Fruit fly (Drosophila melanogaster) whole organism, embryonic: Measurements from ENCODE around the gene DhpD.

Source experiments
- Aef1 ChIP-seq: fragments of 200-800 bp; sonication (Bioruptor generic); IDR thresholded peaks from 3 replicates; pipeline ENCODE4 v1.3.6; 2022; ENCODE audit warnings: missing biosample characterization, missing genetic modification characterization
- Asciz ChIP-seq: fragments of 200-800 bp; sonication (Bioruptor generic); optimal IDR thresholded peaks from 2 replicates; lab custom pipeline; 2017; ENCODE audit warnings: missing biosample characterization, mild to moderate bottlenecking, missing genetic modification characterization, missing genetic modification reagents
- BEAF-32 ChIP-seq: fragments of 200-800 bp; sonication (Bioruptor generic); optimal IDR thresholded peaks from 3 replicates; lab custom pipeline; 2017; ENCODE audit warnings: missing biosample characterization, missing genetic modification characterization, mild to moderate bottlenecking, moderate library complexity, missing genetic modification reagents
- CG10147 ChIP-seq: fragments of 200-800 bp; sonication (Bioruptor generic); optimal IDR thresholded peaks from 2 replicates; lab custom pipeline; 2019; ENCODE audit warnings: missing biosample characterization, mild to moderate bottlenecking, missing genetic modification characterization, moderate library complexity
- CG11085 ChIP-seq: fragments of 200-800 bp; sonication (Bioruptor generic); IDR thresholded peaks from 2 replicates; pipeline ENCODE4 v1.3.6; 2022; ENCODE audit warnings: missing biosample characterization, missing genetic modification characterization
- CG12071 ChIP-seq: fragments of 200-800 bp; sonication (Bioruptor generic); optimal IDR thresholded peaks from 3 replicates; lab custom pipeline; 2018; ENCODE audit warnings: missing biosample characterization, mild to moderate bottlenecking, missing genetic modification characterization
- CG12236 ChIP-seq: fragments of 200-800 bp; sonication (Bioruptor generic); optimal IDR thresholded peaks from 2 replicates; lab custom pipeline; 2016; ENCODE audit warnings: missing biosample characterization, missing genetic modification characterization
- CG12769 ChIP-seq: fragments of 200-800 bp; sonication (Bioruptor generic); optimal IDR thresholded peaks from 2 replicates; lab custom pipeline; 2019; ENCODE audit warnings: missing biosample characterization, mild to moderate bottlenecking, missing genetic modification characterization, moderate library complexity
- CG13624 ChIP-seq: fragments of 200-800 bp; sonication (Bioruptor generic); optimal IDR thresholded peaks from 2 replicates; lab custom pipeline; 2016; ENCODE audit warnings: missing biosample characterization, missing genetic modification characterization
- CG14667 ChIP-seq: fragments of 200-800 bp; sonication (Bioruptor generic); IDR thresholded peaks from 2 replicates; pipeline ENCODE4 v1.3.6; 2022; ENCODE audit warnings: missing biosample characterization, missing genetic modification characterization
- CG15011 ChIP-seq: fragments of 200-800 bp; sonication (Bioruptor generic); optimal IDR thresholded peaks from 3 replicates; lab custom pipeline; 2018; ENCODE audit warnings: missing biosample characterization, mild to moderate bottlenecking, missing genetic modification characterization
- CG15269 ChIP-seq: fragments of 200-800 bp; sonication (Bioruptor generic); optimal IDR thresholded peaks from 2 replicates; lab custom pipeline; 2018; ENCODE audit warnings: missing biosample characterization, mild to moderate bottlenecking, missing genetic modification characterization, moderate library complexity
- CG1647 ChIP-seq: fragments of 200-800 bp; sonication (Bioruptor generic); optimal IDR thresholded peaks from 3 replicates; lab custom pipeline; 2016; ENCODE audit warnings: missing biosample characterization, missing genetic modification characterization
- CG18262 ChIP-seq: fragments of 200-800 bp; optimal IDR thresholded peaks from 3 replicates; lab custom pipeline; 2019; ENCODE audit warnings: missing biosample characterization, mild to moderate bottlenecking, missing genetic modification characterization, moderate library complexity
- CG31388 ChIP-seq: fragments of 200-800 bp; sonication (Bioruptor generic); optimal IDR thresholded peaks from 2 replicates; lab custom pipeline; 2016; ENCODE audit warnings: missing biosample characterization, missing genetic modification characterization
- CG42726 ChIP-seq: fragments of 200-800 bp; sonication (Bioruptor generic); IDR thresholded peaks from 2 replicates; pipeline ENCODE4 v1.3.6; 2022; ENCODE audit warnings: missing biosample characterization, missing genetic modification characterization; ENCODE audit not compliant: partially characterized antibody
- CG6175 ChIP-seq: fragments of 200-800 bp; sonication (Bioruptor generic); IDR thresholded peaks from 3 replicates; pipeline ENCODE4 v1.3.6; 2022; ENCODE audit warnings: missing biosample characterization, missing genetic modification characterization
- CG6813 ChIP-seq: fragments of 200-800 bp; sonication (Bioruptor generic); optimal IDR thresholded peaks from 2 replicates; lab custom pipeline; 2017; ENCODE audit warnings: missing biosample characterization, missing genetic modification characterization, mild to moderate bottlenecking, moderate library complexity, missing genetic modification reagents
- CG9437 ChIP-seq: fragments of 200-800 bp; sonication (Bioruptor generic); optimal IDR thresholded peaks from 2 replicates; lab custom pipeline; 2018; ENCODE audit warnings: missing biosample characterization, mild to moderate bottlenecking, missing genetic modification characterization
- CG9727 ChIP-seq: fragments of 200-800 bp; sonication (Bioruptor generic); optimal IDR thresholded peaks from 3 replicates; lab custom pipeline; 2017; ENCODE audit warnings: missing biosample characterization, mild to moderate bottlenecking, missing genetic modification characterization
- CkIIα-i1 ChIP-seq: fragments of 200-800 bp; sonication (Bioruptor generic); IDR thresholded peaks from 2 replicates; pipeline ENCODE4 v1.3.6; 2022; ENCODE audit warnings: missing biosample characterization, missing genetic modification characterization
- Dbx ChIP-seq: fragments of 200-800 bp; sonication (Bioruptor generic); IDR thresholded peaks from 3 replicates; pipeline ENCODE4 v1.3.6; 2022; ENCODE audit warnings: missing biosample characterization, missing genetic modification characterization
- Doc2 ChIP-seq: fragments of 200-800 bp; sonication (Bioruptor generic); IDR thresholded peaks from 2 replicates; pipeline ENCODE4 v1.3.6; 2022; ENCODE audit warnings: missing biosample characterization, missing genetic modification characterization
- HLH3B ChIP-seq: fragments of 200-800 bp; sonication (Bioruptor generic); IDR thresholded peaks from 2 replicates; pipeline ENCODE4 v1.3.6; 2022; ENCODE audit warnings: missing biosample characterization, missing genetic modification characterization
- Hr78 ChIP-seq, 2 experiments: fragments of 200-800 bp in 1 of 2; fragments of >200 bp in 1 of 2; sonication (Bioruptor generic) in 1 of 2; optimal IDR thresholded peaks; 2 replicates each; lab custom pipeline; 2017 to 2019; ENCODE audit warnings: missing biosample characterization in 2 of 2, missing genetic modification characterization in 2 of 2, mild to moderate bottlenecking in 1 of 2, moderate library complexity in 1 of 2
- Jarid2 ChIP-seq: fragments of 200-800 bp; sonication (Bioruptor generic); optimal IDR thresholded peaks from 3 replicates; lab custom pipeline; 2017; ENCODE audit warnings: mild to moderate bottlenecking, missing biosample characterization, missing genetic modification reagents, missing genetic modification characterization
- Med ChIP-seq: fragments of 200-800 bp; sonication (Bioruptor generic); peaks from one replicate; lab custom pipeline; 2016; ENCODE audit warnings: missing biosample characterization, missing genetic modification characterization, mild to moderate bottlenecking, inconsistent platforms, moderate library complexity
- Oaz ChIP-seq: fragments of 200-800 bp; sonication (Bioruptor generic); IDR thresholded peaks from 2 replicates; pipeline ENCODE4 v1.3.6; 2022; ENCODE audit warnings: missing biosample characterization, missing genetic modification characterization
- Sox102F ChIP-seq: fragments of 200-800 bp; sonication (Bioruptor generic); optimal IDR thresholded peaks from 2 replicates; lab custom pipeline; 2018; ENCODE audit warnings: missing biosample characterization, mild to moderate bottlenecking, missing genetic modification characterization, moderate library complexity
- Ssrp ChIP-seq: fragments of 200-800 bp; sonication (Bioruptor generic); optimal IDR thresholded peaks from 2 replicates; lab custom pipeline; 2018; ENCODE audit warnings: missing biosample characterization, mild to moderate bottlenecking, missing genetic modification characterization, moderate library complexity
- br ChIP-seq: fragments of >200 bp; optimal IDR thresholded peaks from 2 replicates; lab custom pipeline; 2017
- bsh ChIP-seq, 2 experiments: fragments of 200-800 bp; sonication (Bioruptor generic); optimal IDR thresholded peaks; 2 replicates each; lab custom pipeline; 2017 to 2018; ENCODE audit warnings: mild to moderate bottlenecking in 2 of 2, missing biosample characterization in 2 of 2, missing genetic modification characterization in 2 of 2, moderate library complexity in 1 of 2
- crc ChIP-seq: fragments of 200-800 bp; sonication (Bioruptor generic); optimal IDR thresholded peaks from 2 replicates; lab custom pipeline; 2016; ENCODE audit warnings: missing biosample characterization, missing genetic modification characterization
- dmrt11E ChIP-seq: fragments of 200-800 bp; sonication (Bioruptor generic); optimal IDR thresholded peaks from 3 replicates; lab custom pipeline; 2018; ENCODE audit warnings: missing biosample characterization, mild to moderate bottlenecking, missing genetic modification characterization, moderate library complexity
- exex ChIP-seq: fragments of 200-800 bp; sonication (Bioruptor generic); optimal IDR thresholded peaks from 4 replicates; lab custom pipeline; 2018; ENCODE audit warnings: missing biosample characterization, mild to moderate bottlenecking, missing genetic modification characterization, moderate library complexity
- fd96Cb ChIP-seq: fragments of 200-800 bp; sonication (Bioruptor generic); optimal IDR thresholded peaks from 2 replicates; lab custom pipeline; 2018; ENCODE audit warnings: missing biosample characterization, mild to moderate bottlenecking, missing genetic modification characterization, moderate library complexity
- hth ChIP-seq: fragments of >200 bp; optimal IDR thresholded peaks from 2 replicates; lab custom pipeline; 2017; ENCODE audit warnings: inconsistent platforms
- maf-S ChIP-seq: fragments of 200-800 bp; sonication (Bioruptor generic); optimal IDR thresholded peaks from 2 replicates; lab custom pipeline; 2016; ENCODE audit warnings: missing biosample characterization, missing genetic modification characterization
- mirr ChIP-seq: fragments of 200-800 bp; sonication (Bioruptor generic); optimal IDR thresholded peaks from 3 replicates; lab custom pipeline; 2018; ENCODE audit warnings: missing biosample characterization, mild to moderate bottlenecking, missing genetic modification characterization
- odd ChIP-seq: fragments of 200-800 bp; sonication (Bioruptor generic); optimal IDR thresholded peaks from 2 replicates; lab custom pipeline; 2017; ENCODE audit warnings: missing biosample characterization, mild to moderate bottlenecking, missing genetic modification characterization
- ro ChIP-seq: fragments of 200-800 bp; sonication (Bioruptor generic); IDR thresholded peaks from 2 replicates; pipeline ENCODE4 v1.3.6; 2022; ENCODE audit warnings: missing biosample characterization, missing genetic modification characterization
- sd ChIP-seq: fragments of 200-800 bp; sonication (Bioruptor generic); optimal IDR thresholded peaks from 3 replicates; lab custom pipeline; 2018; ENCODE audit warnings: missing biosample characterization, mild to moderate bottlenecking, missing genetic modification characterization, moderate library complexity
- sens ChIP-seq: fragments of 200-800 bp; sonication (Bioruptor generic); peaks from one replicate; lab custom pipeline; 2016; ENCODE audit warnings: missing biosample characterization, missing genetic modification characterization
- shn ChIP-seq: fragments of 200-800 bp; sonication (Bioruptor generic); optimal IDR thresholded peaks from 3 replicates; lab custom pipeline; 2016; ENCODE audit warnings: missing biosample characterization, missing genetic modification characterization
- sob ChIP-seq: fragments of 200-800 bp; sonication (Bioruptor generic); IDR thresholded peaks from 2 replicates; pipeline ENCODE4 v1.3.6; 2022; ENCODE audit warnings: missing biosample characterization, missing genetic modification characterization
- tio ChIP-seq: fragments of 200-800 bp; sonication (Bioruptor generic); optimal IDR thresholded peaks from 2 replicates; lab custom pipeline; 2017; ENCODE audit warnings: missing biosample characterization, missing genetic modification characterization, inconsistent platforms
- wek ChIP-seq: fragments of 200-800 bp; sonication (Bioruptor generic); optimal IDR thresholded peaks from 3 replicates; lab custom pipeline; 2018; ENCODE audit warnings: missing biosample characterization, mild to moderate bottlenecking, missing genetic modification characterization, moderate library complexity
- zen ChIP-seq: fragments of 200-800 bp; sonication (Bioruptor generic); optimal IDR thresholded peaks from 3 replicates; lab custom pipeline; 2018; ENCODE audit warnings: missing biosample characterization, mild to moderate bottlenecking, missing genetic modification characterization, moderate library complexity
- zf30C ChIP-seq: fragments of 200-800 bp; sonication (Bioruptor generic); optimal IDR thresholded peaks from 3 replicates; lab custom pipeline; 2018; ENCODE audit warnings: missing biosample characterization, mild to moderate bottlenecking, missing genetic modification characterization

DhpD gene

dm6 chr3R:4180543-4181214 is 48.4 kb downstream of the DhpD start (continued):
- TF ChIP-seq CG31388 (no peak), bsh (GFP tag; optimal IDR thresholded peaks at IDR 0.05; lab: Kevin White, UChicago) (no peak), CG42726 (no peak), HLH3B (no peak), ro (GFP tag; lab: Robert Waterston, UW) (no peak), CG12236 (GFP tag; lab: Kevin White, UChicago) (no peak), wek (GFP tag; lab: Kevin White, UChicago) (no peak), CG14667 (GFP tag; lab: Robert Waterston, UW) (no peak), sd (tag; lab: Kevin White, UChicago) (peak; percentile 54), CG10147 (GFP tag; lab: Kevin White, UChicago) (no peak), br (lab: Kevin White, UChicago) (no peak), CG15011 (no peak), CG13624 (no peak), CG12071 (no peak), crc (GFP tag; lab: Kevin White, UChicago) (no peak), Hr78 (GFP tag; optimal IDR thresholded peaks at IDR 0.05; lab: Kevin White, UChicago) (no peak), shn (no peak), zf30C (GFP tag; lab: Kevin White, UChicago) (no peak), CG12769 (tag; lab: Kevin White, UChicago) (peak; percentile 80), Jarid2 (GFP tag; lab: Kevin White, UChicago) (no peak), CG18262 (tag; lab: Kevin White, UChicago) (no peak), CG9727 (GFP tag; lab: Kevin White, UChicago) (no peak), zen (tag; lab: Kevin White, UChicago) (no peak), mirr (no peak), dmrt11E (no peak)

- TF ChIP-seq CkIIα-i1 (GFP tag; lab: Robert Waterston, UW) (no peak), CG9437 (peak; percentile 3), sens (GFP tag; lab: Kevin White, UChicago) (peak; percentile 61), CG1647 (GFP tag; lab: Kevin White, UChicago) (no peak), tio (GFP tag; lab: Kevin White, UChicago) (no peak), fd96Cb (tag; lab: Kevin White, UChicago) (no peak), Jarid2 (GFP tag; lab: Kevin White, UChicago) (no peak), CG6175 (GFP tag; lab: Robert Waterston, UW) (no peak), CG6813 (GFP tag; lab: Kevin White, UChicago) (no peak), sob (GFP tag; lab: Robert Waterston, UW) (no peak), hth (lab: Kevin White, UChicago) (no peak), CG11085 (no peak), Dbx (GFP tag; lab: Robert Waterston, UW) (no peak), CG15269 (peak; percentile 9), Ssrp (no peak), Asciz (GFP tag; lab: Kevin White, UChicago) (no peak), Sox102F (GFP tag; lab: Kevin White, UChicago) (no peak), exex (tag; lab: Kevin White, UChicago) (no peak), Doc2 (GFP tag; lab: Robert Waterston, UW) (no peak), Oaz (GFP tag; lab: Robert Waterston, UW) (no peak), odd (GFP tag; lab: Kevin White, UChicago) (no peak), Med (GFP tag; lab: Kevin White, UChicago) (peak; percentile 57), Aef1 (GFP tag; lab: Robert Waterston, UW) (no peak), CG12769 (tag; lab: Kevin White, UChicago) (peak; percentile 64), CG31388 (no peak), HLH3B (no peak), maf-S (no peak), BEAF-32 (GFP tag; lab: Kevin White, UChicago) (no peak)
Observed at dm6 chr3R:4178750-4179485, 50.1 kb downstream of the DhpD start.
